Fruit fly (Drosophila melanogaster): ENCODE results near the gene CG5885.

Gene CG5885

DNA sequence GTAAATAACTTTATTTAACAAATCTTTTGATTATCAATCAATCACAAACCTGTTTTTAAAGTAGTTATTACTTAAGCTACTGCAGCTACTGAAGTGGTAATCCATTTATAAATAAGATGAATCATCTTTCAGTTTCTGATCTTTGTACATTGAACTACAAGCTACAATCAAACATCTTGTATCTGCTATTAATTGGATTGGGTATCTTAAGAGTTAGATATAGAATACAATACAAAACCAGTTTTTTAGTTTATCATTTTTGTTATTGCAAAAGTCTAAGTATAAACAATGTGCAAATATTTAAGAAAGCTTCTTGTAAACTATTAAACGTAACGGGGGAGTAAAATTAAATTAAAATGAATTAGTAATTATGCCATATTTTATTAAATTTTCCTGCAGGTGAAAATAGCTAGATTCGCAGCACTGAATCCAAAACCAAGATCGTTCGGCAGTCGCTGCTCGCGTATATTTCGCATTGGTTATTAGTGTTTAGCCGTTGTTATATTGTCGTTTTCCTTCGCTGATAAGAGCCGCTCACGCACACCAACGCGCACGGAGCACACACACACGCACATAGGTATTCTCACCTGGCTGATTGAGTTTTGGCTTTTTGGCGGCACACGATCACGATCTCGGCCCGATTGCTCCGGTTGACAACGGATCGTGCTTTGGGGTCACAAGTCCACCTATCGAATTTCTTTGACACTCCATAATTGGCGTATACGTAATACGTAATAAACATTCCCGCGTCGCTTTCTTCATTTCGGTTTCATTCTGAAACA, 29.8 kb upstream of the CG5885 start (continued):
- TF ChIP-seq CG10431 (GFP tag; optimal IDR thresholded peaks at IDR 0.05) (no peak), dimm (GFP tag; IDR thresholded peaks at IDR 0.05) (no peak), schlank (tag; optimal IDR thresholded peaks at IDR 0.05) (no peak), CG8089 (GFP tag; optimal IDR thresholded peaks at IDR 0.05) (no peak), Adf1 (GFP tag; IDR thresholded peaks at IDR 0.05) (peak; percentile 15; the same call in 1 of the 2 replicates), CG2202 (tag; optimal IDR thresholded peaks at IDR 0.05) (no peak), Sox102F (GFP tag; optimal IDR thresholded peaks at IDR 0.05) (no peak), hkb (optimal IDR thresholded peaks at IDR 0.05) (no peak), hkb (GFP tag; IDR thresholded peaks at IDR 0.05) (no peak), CG8359 (GFP tag; optimal IDR thresholded peaks at IDR 0.05; ENCODE audit: borderline replicate concordance) (no peak), amos (GFP tag; IDR thresholded peaks at IDR 0.05; ENCODE audit: partially characterized antibody) (peak; percentile 19; the same call in 1 of the 2 replicates), wor (GFP tag; IDR thresholded peaks at IDR 0.05) (no peak), sug (tag; optimal IDR thresholded peaks at IDR 0.05) (peak; percentile 59), Pdp1 (GFP tag; optimal IDR thresholded peaks at IDR 0.05) (peak in 1 of 2 experiments; percentile 62), grn (GFP tag; optimal IDR thresholded peaks at IDR 0.05) (peak; percentile 66), inv (GFP tag; IDR thresholded peaks at IDR 0.05; ENCODE audit: partially characterized antibody) (no peak), mirr (GFP tag; optimal IDR thresholded peaks at IDR 0.05) (peak; percentile 81), slbo (GFP tag; IDR thresholded peaks at IDR 0.05) (no peak), CG18619 (GFP tag; optimal IDR thresholded peaks at IDR 0.05) (no peak), Xbp1 (GFP tag; optimal IDR thresholded peaks at IDR 0.05) (no peak), ro (GFP tag; IDR thresholded peaks at IDR 0.05) (no peak), prd (optimal IDR thresholded peaks at IDR 0.05) (no peak), prd (GFP tag; IDR thresholded peaks at IDR 0.05) (no peak)

DNA sequence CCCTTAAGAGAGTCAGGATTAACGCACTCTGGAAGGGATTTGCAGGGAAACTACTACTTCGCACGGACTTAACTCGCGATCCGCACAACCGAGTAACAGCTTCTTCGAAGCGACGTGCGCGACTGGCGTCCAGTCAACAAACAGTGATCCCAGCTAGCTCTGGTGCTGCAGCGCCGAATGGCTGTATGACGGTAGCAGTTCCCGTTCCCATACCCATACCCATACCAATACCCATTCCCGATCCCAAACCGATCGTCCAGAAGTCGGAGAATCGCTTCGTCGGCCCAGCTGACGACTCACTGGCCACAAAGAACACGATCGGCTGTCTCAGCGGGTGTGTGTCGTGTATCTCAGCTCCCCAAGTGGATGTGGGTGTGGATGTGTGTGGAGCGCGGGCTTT, 29.1 kb upstream of the CG5885 start, which contains the start of gene CG5853:
CG5853 (minus strand) TSS at position 384 of the 400 bp plus-strand sequence.
- TF ChIP-seq lbe (GFP tag; optimal IDR thresholded peaks at IDR 0.05) (peak; percentile 49), CG17912 (GFP tag; optimal IDR thresholded peaks at IDR 0.05) (no peak), CG31441 (GFP tag; IDR thresholded peaks at IDR 0.05) (no peak), Ptx1 (GFP tag; IDR thresholded peaks at IDR 0.05) (no peak), CG5245 (GFP tag; optimal IDR thresholded peaks at IDR 0.05) (no peak), CG15011 (GFP tag; optimal IDR thresholded peaks at IDR 0.05) (no peak), ash1 (GFP tag; optimal IDR thresholded peaks at IDR 0.05) (peak; percentile 52), Ssrp (tag; optimal IDR thresholded peaks at IDR 0.05) (no peak), D (optimal IDR thresholded peaks at IDR 0.05) (no peak), D (GFP tag; optimal IDR thresholded peaks at IDR 0.05) (no peak), Fer1 (GFP tag; optimal IDR thresholded peaks at IDR 0.05) (no peak), Pdp1 (GFP tag; optimal IDR thresholded peaks at IDR 0.05) (no peak), NC2β (GFP tag; optimal IDR thresholded peaks at IDR 0.05) (no peak), Gug (GFP tag; IDR thresholded peaks at IDR 0.05) (no peak), chinmo (GFP tag; IDR thresholded peaks at IDR 0.05; ENCODE audit: partially characterized antibody) (peak; percentile 87; the same call in 3 of the 4 replicates), jing (GFP tag; optimal IDR thresholded peaks at IDR 0.05) (no peak), sqz (GFP tag; optimal IDR thresholded peaks at IDR 0.05) (no peak), CG12219 (GFP tag; optimal IDR thresholded peaks at IDR 0.05) (no peak), vvl (GFP tag; IDR thresholded peaks at IDR 0.05) (no peak), NK7.1 (GFP tag; optimal IDR thresholded peaks at IDR 0.05) (no peak), CG1603 (tag; optimal IDR thresholded peaks at IDR 0.05) (no peak), insv (GFP tag; optimal IDR thresholded peaks at IDR 0.05) (no peak), CG4617 (GFP tag; optimal IDR thresholded peaks at IDR 0.05; ENCODE audit: borderline replicate concordance) (no peak), Rfx (GFP tag; IDR thresholded peaks at IDR 0.05) (peak; percentile 52), nerfin-2 (GFP tag; IDR thresholded peaks at IDR 0.05; ENCODE audit: partially characterized antibody) (no peak), sr (GFP tag; IDR thresholded peaks at IDR 0.05) (peak; percentile 32; the same call in 1 of the 3 replicates), CG18764 (GFP tag; optimal IDR thresholded peaks at IDR 0.05) (no peak), CG32767 (GFP tag; IDR thresholded peaks at IDR 0.05) (no peak), sd (tag; optimal IDR thresholded peaks at IDR 0.05) (peak; percentile 11)
